Fruit fly (Drosophila melanogaster) whole organism, prepupa: ENCODE results near the gene Hsp70Ba.
A peak's percentile ranks its signal among the peaks of the same experiment; 100 is the strongest.

ENCODE experiments used
- Blimp-1 ChIP-seq: fragments of 200-800 bp; sonication (Bioruptor generic); optimal IDR thresholded peaks from 3 replicates; lab custom pipeline; 2017; ENCODE audit warnings: missing biosample characterization, missing genetic modification characterization, mild to moderate bottlenecking, moderate library complexity, missing genetic modification reagents
- CG10669 ChIP-seq: fragments of 200-800 bp; sonication (Bioruptor generic); optimal IDR thresholded peaks from 3 replicates; lab custom pipeline; 2018; ENCODE audit warnings: missing biosample characterization, mild to moderate bottlenecking, missing genetic modification characterization, moderate library complexity
- CG11294 ChIP-seq: fragments of 200-800 bp; sonication (Bioruptor generic); IDR thresholded peaks from 2 replicates; pipeline ENCODE4 v1.3.6; 2022; ENCODE audit warnings: missing biosample characterization, missing genetic modification characterization
- CG11762 ChIP-seq: fragments of 200-800 bp; sonication (Bioruptor generic); optimal IDR thresholded peaks from 3 replicates; lab custom pipeline; 2016; ENCODE audit warnings: missing biosample characterization, missing genetic modification characterization; ENCODE audit not compliant: insufficient read depth
- CG11902 ChIP-seq: fragments of 200-800 bp; sonication (Bioruptor generic); optimal IDR thresholded peaks from 3 replicates; lab custom pipeline; 2016; ENCODE audit warnings: missing biosample characterization, missing genetic modification characterization
- CG15336 ChIP-seq: fragments of 200-800 bp; sonication (Bioruptor generic); IDR thresholded peaks from 2 replicates; pipeline ENCODE4 v1.3.6; 2022; ENCODE audit warnings: missing biosample characterization, missing genetic modification characterization
- CG16779 ChIP-seq: fragments of 200-800 bp; sonication (Bioruptor generic); optimal IDR thresholded peaks from 3 replicates; lab custom pipeline; 2017; ENCODE audit warnings: missing biosample characterization, mild to moderate bottlenecking, missing genetic modification characterization
- CG32006 ChIP-seq: fragments of 200-800 bp; sonication (Bioruptor generic); optimal IDR thresholded peaks from 3 replicates; lab custom pipeline; 2017; ENCODE audit warnings: missing biosample characterization, mild to moderate bottlenecking, missing genetic modification characterization
- CG34406 ChIP-seq: fragments of 200-800 bp; sonication (Bioruptor generic); optimal IDR thresholded peaks from 3 replicates; lab custom pipeline; 2016; ENCODE audit warnings: missing biosample characterization, missing genetic modification characterization
- CG3919 ChIP-seq: fragments of 200-800 bp; sonication (Bioruptor generic); optimal IDR thresholded peaks from 3 replicates; lab custom pipeline; 2016; ENCODE audit warnings: missing biosample characterization, missing genetic modification characterization
- CG4318 ChIP-seq: fragments of 200-800 bp; sonication (Bioruptor generic); optimal IDR thresholded peaks from 3 replicates; lab custom pipeline; 2017; ENCODE audit warnings: missing biosample characterization, mild to moderate bottlenecking, missing genetic modification characterization
- CG6276 ChIP-seq: fragments of 200-800 bp; sonication (Bioruptor generic); optimal IDR thresholded peaks from 2 replicates; lab custom pipeline; 2017; ENCODE audit warnings: missing biosample characterization, mild to moderate bottlenecking, missing genetic modification characterization
- CG6792 ChIP-seq: fragments of 200-800 bp; sonication (Bioruptor generic); optimal IDR thresholded peaks from 3 replicates; lab custom pipeline; 2016; ENCODE audit warnings: missing biosample characterization, missing genetic modification characterization
- CG6808 ChIP-seq: fragments of 200-800 bp; sonication (Bioruptor generic); optimal IDR thresholded peaks from 3 replicates; lab custom pipeline; 2017; ENCODE audit warnings: missing biosample characterization, missing genetic modification characterization, mild to moderate bottlenecking, moderate library complexity, missing genetic modification reagents
- CG6854 ChIP-seq: fragments of 200-800 bp; sonication (Bioruptor generic); optimal IDR thresholded peaks from 2 replicates; lab custom pipeline; 2017; ENCODE audit warnings: missing biosample characterization, mild to moderate bottlenecking, missing genetic modification characterization
- CG7368 ChIP-seq: fragments of 200-800 bp; sonication (Bioruptor generic); optimal IDR thresholded peaks from 3 replicates; lab custom pipeline; 2016; ENCODE audit warnings: missing biosample characterization, missing genetic modification characterization
- CG8119 ChIP-seq: fragments of 200-800 bp; sonication (Bioruptor generic); IDR thresholded peaks from 3 replicates; pipeline ENCODE4 v1.3.6; 2022; ENCODE audit warnings: missing biosample characterization, missing genetic modification characterization
- CG9139 ChIP-seq: fragments of 200-800 bp; sonication (Bioruptor generic); optimal IDR thresholded peaks from 3 replicates; lab custom pipeline; 2017; ENCODE audit warnings: missing biosample characterization, mild to moderate bottlenecking, missing genetic modification characterization
- Eip75B ChIP-seq: fragments of 200-800 bp; sonication (Bioruptor generic); optimal IDR thresholded peaks from 3 replicates; lab custom pipeline; 2016; ENCODE audit warnings: missing biosample characterization, missing genetic modification characterization
- Eip78C ChIP-seq: fragments of 200-800 bp; sonication (Bioruptor generic); peaks from one replicate; lab custom pipeline; 2016; ENCODE audit warnings: missing biosample characterization, missing genetic modification characterization
- Eip93F ChIP-seq: fragments of 200-800 bp; sonication (Bioruptor generic); optimal IDR thresholded peaks from 2 replicates; lab custom pipeline; 2016; ENCODE audit warnings: missing biosample characterization, mild to moderate bottlenecking, missing genetic modification characterization
- Ets21C ChIP-seq: fragments of 200-800 bp; sonication (Bioruptor generic); optimal IDR thresholded peaks from 3 replicates; lab custom pipeline; 2016; ENCODE audit warnings: missing biosample characterization, missing genetic modification characterization
- Ets96B ChIP-seq: fragments of 200-800 bp; optimal IDR thresholded peaks from 2 replicates; lab custom pipeline; 2019; ENCODE audit warnings: missing biosample characterization, mild to moderate bottlenecking, missing genetic modification characterization, moderate library complexity
- Gug ChIP-seq: fragments of 200-800 bp; sonication (Bioruptor generic); IDR thresholded peaks from 2 replicates; pipeline ENCODE4 v1.3.6; 2022; ENCODE audit warnings: missing biosample characterization, missing genetic modification characterization
- Hr4 ChIP-seq: fragments of 200-800 bp; sonication (Bioruptor generic); optimal IDR thresholded peaks from 3 replicates; lab custom pipeline; 2016; ENCODE audit warnings: missing biosample characterization, missing genetic modification characterization
- Met ChIP-seq: fragments of 200-800 bp; sonication (Bioruptor generic); optimal IDR thresholded peaks from 3 replicates; lab custom pipeline; 2016; ENCODE audit warnings: missing biosample characterization, missing genetic modification characterization
- OdsH ChIP-seq: fragments of 200-800 bp; sonication (Bioruptor generic); optimal IDR thresholded peaks from 3 replicates; lab custom pipeline; 2016; ENCODE audit warnings: missing biosample characterization, missing genetic modification characterization
- Smox ChIP-seq: fragments of 200-800 bp; sonication (Bioruptor generic); optimal IDR thresholded peaks from 3 replicates; lab custom pipeline; 2016; ENCODE audit warnings: missing biosample characterization, missing genetic modification characterization
- Sox14 ChIP-seq: fragments of 200-800 bp; sonication (Bioruptor generic); optimal IDR thresholded peaks from 3 replicates; lab custom pipeline; 2016; ENCODE audit warnings: missing biosample characterization, missing genetic modification characterization
- Sox15 ChIP-seq: fragments of 200-800 bp; sonication (Bioruptor generic); optimal IDR thresholded peaks from 3 replicates; lab custom pipeline; 2016; ENCODE audit warnings: missing biosample characterization, missing genetic modification characterization
- cyc ChIP-seq: fragments of 200-800 bp; sonication (Bioruptor generic); optimal IDR thresholded peaks from 3 replicates; lab custom pipeline; 2016; ENCODE audit warnings: missing biosample characterization, missing genetic modification characterization
- eg ChIP-seq: fragments of 200-800 bp; sonication (Bioruptor generic); IDR thresholded peaks from 3 replicates; pipeline ENCODE4 v1.3.6; 2022; ENCODE audit warnings: missing biosample characterization, missing genetic modification characterization
- fd59A ChIP-seq: fragments of 200-800 bp; sonication (Bioruptor generic); optimal IDR thresholded peaks from 2 replicates; lab custom pipeline; 2017; ENCODE audit warnings: missing biosample characterization, mild to moderate bottlenecking, missing genetic modification characterization, missing genetic modification reagents
- fd85E ChIP-seq: fragments of 200-800 bp; sonication (Bioruptor generic); optimal IDR thresholded peaks from 3 replicates; lab custom pipeline; 2016; ENCODE audit warnings: missing biosample characterization, missing genetic modification characterization
- lz ChIP-seq: fragments of 200-800 bp; sonication (Bioruptor generic); optimal IDR thresholded peaks from 3 replicates; lab custom pipeline; 2016; ENCODE audit warnings: missing biosample characterization, missing genetic modification characterization
- net ChIP-seq: fragments of 200-800 bp; sonication (Bioruptor generic); optimal IDR thresholded peaks from 3 replicates; lab custom pipeline; 2016; ENCODE audit warnings: missing biosample characterization, missing genetic modification characterization
- salr ChIP-seq, 2 experiments: fragments of 200-800 bp; sonication (Bioruptor generic); optimal IDR thresholded peaks; 3 replicates each; lab custom pipeline; 2016 to 2018; ENCODE audit warnings: missing biosample characterization in 2 of 2, missing genetic modification characterization in 2 of 2, mild to moderate bottlenecking in 1 of 2
- spab ChIP-seq: fragments of 200-800 bp; sonication (Bioruptor generic); optimal IDR thresholded peaks from 2 replicates; lab custom pipeline; 2017; ENCODE audit warnings: missing biosample characterization, mild to moderate bottlenecking, missing genetic modification characterization, missing genetic modification reagents
- ss ChIP-seq, 2 experiments: fragments of 200-800 bp; sonication (Bioruptor generic); optimal IDR thresholded peaks; 2 replicates in 1 of 2; 3 replicates in 1 of 2; lab custom pipeline; 2017 to 2018; ENCODE audit warnings: mild to moderate bottlenecking in 2 of 2, missing biosample characterization in 2 of 2, missing genetic modification characterization in 2 of 2, moderate library complexity in 1 of 2
- svp ChIP-seq: fragments of 200-800 bp; sonication (Bioruptor generic); peaks from one replicate; lab custom pipeline; 2016; ENCODE audit warnings: missing biosample characterization, missing genetic modification characterization
- topi ChIP-seq: fragments of 200-800 bp; sonication (Bioruptor generic); optimal IDR thresholded peaks from 3 replicates; lab custom pipeline; 2016; ENCODE audit warnings: missing biosample characterization, missing genetic modification characterization
- vri ChIP-seq: fragments of 200-800 bp; sonication (Bioruptor generic); optimal IDR thresholded peaks from 3 replicates; lab custom pipeline; 2016; ENCODE audit warnings: missing biosample characterization, mild to moderate bottlenecking, missing genetic modification characterization

Hsp70Ba gene

dm6 chr3R:12451376-12451775, 16.2 kb downstream of the Hsp70Ba start (continued):
- TF ChIP-seq CG32006 (GFP tag; lab: Kevin White, UChicago): peak; percentile 58
- peak; percentile 51 for TF ChIP-seq svp (GFP tag; lab: Kevin White, UChicago)
- TF ChIP-seq eg (GFP tag; lab: Robert Waterston, UW): peak; percentile 65; the same call in 1 of the 3 replicates
- peak; percentile 53 for TF ChIP-seq OdsH
- no peak for TF ChIP-seq fd59A
- TF ChIP-seq Eip78C (GFP tag; lab: Kevin White, UChicago): peak; percentile 76
- TF ChIP-seq Hr4 (GFP tag; lab: Kevin White, UChicago): no peak
- TF ChIP-seq Sox15 (GFP tag; lab: Kevin White, UChicago): no peak
- TF ChIP-seq ss (GFP tag; optimal IDR thresholded peaks at IDR 0.05; lab: Kevin White, UChicago): no peak
- TF ChIP-seq CG6854 (GFP tag; lab: Kevin White, UChicago): no peak
- TF ChIP-seq CG9139 (GFP tag; lab: Kevin White, UChicago): no peak

- TF ChIP-seq Smox (GFP tag; lab: Kevin White, UChicago) (no peak), fd59A (no peak), Eip93F (peak; percentile 47), spab (GFP tag; lab: Kevin White, UChicago) (no peak), fd85E (GFP tag; lab: Kevin White, UChicago) (no peak), CG11902 (no peak), vri (GFP tag; lab: Kevin White, UChicago) (peak; percentile 81), CG34406 (no peak), Eip78C (GFP tag; lab: Kevin White, UChicago) (peak; percentile 37)
- TF ChIP-seq, all 60 proteins: peak for 3
Measured at dm6 chr3R:12450713-12451259, 16.8 kb downstream of the Hsp70Ba start.

- peak; percentile 94 for TF ChIP-seq svp (GFP tag; lab: Kevin White, UChicago)
- TF ChIP-seq net (GFP tag; lab: Kevin White, UChicago): peak; percentile 8
- peak; percentile 1 for TF ChIP-seq spab (GFP tag; lab: Kevin White, UChicago)
- no peak for TF ChIP-seq Ets96B (tag; lab: Kevin White, UChicago)
- peak in 1 of 2 experiments; percentile 44 for TF ChIP-seq ss (GFP tag; optimal IDR thresholded peaks at IDR 0.05; lab: Kevin White, UChicago)
- peak; percentile 52 for TF ChIP-seq Eip78C (GFP tag; lab: Kevin White, UChicago)
- TF ChIP-seq CG6854 (GFP tag; lab: Kevin White, UChicago): peak; percentile 2
- TF ChIP-seq Ets21C (GFP tag; lab: Kevin White, UChicago): no peak
- TF ChIP-seq CG9139 (GFP tag; lab: Kevin White, UChicago): peak; percentile 6
- no peak for TF ChIP-seq OdsH
- TF ChIP-seq CG10669: peak; percentile 20
- TF ChIP-seq CG3919: peak; percentile 21
- TF ChIP-seq Sox14 (GFP tag; lab: Kevin White, UChicago): peak; percentile 21
- TF ChIP-seq CG6792 (GFP tag; lab: Kevin White, UChicago): no peak
Measured at dm6 chr3R:12449617-12450242, 17.8 kb downstream of the Hsp70Ba start.

DNA sequence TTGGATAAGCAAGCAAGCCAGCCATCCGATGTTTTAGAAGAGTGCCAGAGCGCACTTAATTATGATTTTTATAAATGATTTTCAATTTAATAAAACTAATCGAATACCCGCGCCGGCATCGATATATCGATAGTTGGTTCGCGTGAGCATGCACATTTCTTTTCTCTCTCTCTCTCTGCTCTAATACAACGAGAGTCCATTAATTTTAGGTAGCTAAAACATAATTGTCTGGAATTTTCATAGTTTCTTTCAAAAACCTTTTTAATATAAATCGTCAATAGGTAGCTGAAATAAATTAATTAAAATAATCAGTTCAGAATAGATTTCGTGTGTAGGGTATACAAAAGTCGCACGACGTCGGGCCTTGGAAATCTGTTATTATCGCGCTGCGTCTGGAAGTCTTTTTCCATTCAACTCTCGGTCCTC, 18.7 kb downstream of the Hsp70Ba start, which contains the start of gene CG18549:
Gene CG18549 (plus strand): TSS at position 408 of the 426 bp plus-strand sequence.
- TF ChIP-seq CG6808 (GFP tag; lab: Kevin White, UChicago) (peak; percentile 99), Sox15 (GFP tag; lab: Kevin White, UChicago) (peak; percentile 99), fd85E (GFP tag; lab: Kevin White, UChicago) (peak; percentile 98), CG11294 (peak; percentile 100), Gug (GFP tag; lab: Robert Waterston, UW) (peak; percentile 100), Blimp-1 (GFP tag; lab: Kevin White, UChicago) (peak; percentile 99), CG16779 (tag; lab: Kevin White, UChicago) (peak; percentile 99), Eip75B (GFP tag; lab: Kevin White, UChicago) (peak; percentile 100), lz (GFP tag; lab: Kevin White, UChicago) (peak; percentile 100), CG4318 (GFP tag; lab: Kevin White, UChicago) (peak; percentile 100), Met (GFP tag; lab: Kevin White, UChicago) (peak; percentile 100), topi (GFP tag; lab: Kevin White, UChicago) (peak; percentile 100), net (GFP tag; lab: Kevin White, UChicago) (peak; percentile 100), Hr4 (GFP tag; lab: Kevin White, UChicago) (peak; percentile 100), CG32006 (GFP tag; lab: Kevin White, UChicago) (peak; percentile 100), Sox14 (GFP tag; lab: Kevin White, UChicago) (peak; percentile 100), CG6276 (peak; percentile 100), CG9139 (GFP tag; lab: Kevin White, UChicago) (peak; percentile 100), CG6792 (GFP tag; lab: Kevin White, UChicago) (peak; percentile 100), cyc (GFP tag; lab: Kevin White, UChicago) (peak; percentile 100), eg (GFP tag; lab: Robert Waterston, UW) (peak; percentile 100), CG11762 (GFP tag; lab: Kevin White, UChicago) (peak; percentile 100), CG7368 (GFP tag; lab: Kevin White, UChicago) (peak; percentile 100), fd59A (peak; percentile 100), CG15336 (peak; percentile 100), CG8119 (GFP tag; lab: Robert Waterston, UW) (peak; percentile 100), salr (GFP tag; optimal IDR thresholded peaks at IDR 0.05; lab: Kevin White, UChicago) (peak; percentile 99 to 100)
